Fruit fly (Drosophila melanogaster): ENCODE results near the gene Oat.

Gene Oat

dm6 chr3L:19649374-19649948, at the start of gene Oat:
Gene Oat (minus strand): TSS chr3L:19649851.
- TF ChIP-seq usp (GFP tag; optimal IDR thresholded peaks at IDR 0.05) (no peak), pan (optimal IDR thresholded peaks at IDR 0.05) (no peak), psq (optimal IDR thresholded peaks at IDR 0.05) (no peak), EcR (GFP tag; optimal IDR thresholded peaks at IDR 0.05) (no peak), Dll (optimal IDR thresholded peaks at IDR 0.05) (no peak), CG8478 (optimal IDR thresholded peaks at IDR 0.05) (no peak)

dm6 chr3L:19698651-19699050, 49.0 kb upstream of the Oat start:
- TF ChIP-seq usp (GFP tag; optimal IDR thresholded peaks at IDR 0.05) (no peak), CG8478 (optimal IDR thresholded peaks at IDR 0.05) (no peak), EcR (GFP tag; optimal IDR thresholded peaks at IDR 0.05) (no peak), Dll (optimal IDR thresholded peaks at IDR 0.05) (no peak), psq (optimal IDR thresholded peaks at IDR 0.05) (no peak)

- TF ChIP-seq usp (GFP tag; optimal IDR thresholded peaks at IDR 0.05) (no peak), CG8478 (optimal IDR thresholded peaks at IDR 0.05) (no peak), pan (optimal IDR thresholded peaks at IDR 0.05) (no peak), EcR (GFP tag; optimal IDR thresholded peaks at IDR 0.05) (no peak), Dll (optimal IDR thresholded peaks at IDR 0.05) (no peak), psq (optimal IDR thresholded peaks at IDR 0.05) (no peak)
These were observed 47.8 kb upstream of the Oat start for dm6 chr3L:19697395-19697978.

dm6 chr3L:19696073-19696960, 46.7 kb upstream of the Oat start:
- TF ChIP-seq pan (optimal IDR thresholded peaks at IDR 0.05) (no peak), usp (GFP tag; optimal IDR thresholded peaks at IDR 0.05) (no peak), Dll (optimal IDR thresholded peaks at IDR 0.05) (no peak), psq (optimal IDR thresholded peaks at IDR 0.05) (no peak), CG8478 (optimal IDR thresholded peaks at IDR 0.05) (no peak), EcR (GFP tag; optimal IDR thresholded peaks at IDR 0.05) (no peak)

- TF ChIP-seq EcR (GFP tag; optimal IDR thresholded peaks at IDR 0.05) (no peak), psq (optimal IDR thresholded peaks at IDR 0.05) (no peak), Dll (optimal IDR thresholded peaks at IDR 0.05) (no peak), CG8478 (optimal IDR thresholded peaks at IDR 0.05) (no peak)
These were observed 45.5 kb upstream of the Oat start, which contains the start of gene verm for dm6 chr3L:19695057-19695627. Gene verm (minus strand): TSS chr3L:19695260.

- TF ChIP-seq EcR (GFP tag; optimal IDR thresholded peaks at IDR 0.05), result no peak
- TF ChIP-seq pan (optimal IDR thresholded peaks at IDR 0.05), result no peak
These were observed 44.5 kb upstream of the Oat start for dm6 chr3L:19694156-19694643.

- TF ChIP-seq pan (optimal IDR thresholded peaks at IDR 0.05), result no peak
- no peak for TF ChIP-seq Dll (optimal IDR thresholded peaks at IDR 0.05)
- TF ChIP-seq CG8478 (optimal IDR thresholded peaks at IDR 0.05), result no peak
- no peak for TF ChIP-seq psq (optimal IDR thresholded peaks at IDR 0.05)
- TF ChIP-seq usp (GFP tag; optimal IDR thresholded peaks at IDR 0.05), result no peak
These were observed 37.6 kb upstream of the Oat start, which contains the start of the genes CG8765 and Gbeta76C for dm6 chr3L:19687200-19687687. Gene CG8765 (minus strand): TSS chr3L:19687353. Gene Gbeta76C (plus strand): TSS chr3L:19687637.

- TF ChIP-seq CG8478 (optimal IDR thresholded peaks at IDR 0.05) (no peak), psq (optimal IDR thresholded peaks at IDR 0.05) (no peak), usp (GFP tag; optimal IDR thresholded peaks at IDR 0.05) (no peak), pan (optimal IDR thresholded peaks at IDR 0.05) (no peak), EcR (GFP tag; optimal IDR thresholded peaks at IDR 0.05) (no peak), Dll (optimal IDR thresholded peaks at IDR 0.05) (no peak)
These were observed 33.9 kb upstream of the Oat start for dm6 chr3L:19683520-19683919.

- TF ChIP-seq Dll (optimal IDR thresholded peaks at IDR 0.05) (no peak), pan (optimal IDR thresholded peaks at IDR 0.05) (no peak), usp (GFP tag; optimal IDR thresholded peaks at IDR 0.05) (no peak), psq (optimal IDR thresholded peaks at IDR 0.05) (no peak), CG8478 (optimal IDR thresholded peaks at IDR 0.05) (no peak), EcR (GFP tag; optimal IDR thresholded peaks at IDR 0.05) (no peak)
These were observed 33.3 kb upstream of the Oat start for dm6 chr3L:19682902-19683301.

dm6 chr3L:19676050-19676449, 26.4 kb upstream of the Oat start:
- no peak for TF ChIP-seq Dll (optimal IDR thresholded peaks at IDR 0.05)
- TF ChIP-seq EcR (GFP tag; optimal IDR thresholded peaks at IDR 0.05), result no peak
- no peak for TF ChIP-seq CG8478 (optimal IDR thresholded peaks at IDR 0.05)
- TF ChIP-seq pan (optimal IDR thresholded peaks at IDR 0.05), result no peak
- no peak for TF ChIP-seq psq (optimal IDR thresholded peaks at IDR 0.05)
- no peak for TF ChIP-seq usp (GFP tag; optimal IDR thresholded peaks at IDR 0.05)

dm6 chr3L:19674317-19674716, 24.7 kb upstream of the Oat start:
- TF ChIP-seq psq (optimal IDR thresholded peaks at IDR 0.05), result no peak
- TF ChIP-seq pan (optimal IDR thresholded peaks at IDR 0.05), result no peak
- no peak for TF ChIP-seq CG8478 (optimal IDR thresholded peaks at IDR 0.05)
- TF ChIP-seq Dll (optimal IDR thresholded peaks at IDR 0.05), result no peak
- TF ChIP-seq EcR (GFP tag; optimal IDR thresholded peaks at IDR 0.05), result no peak
- TF ChIP-seq usp (GFP tag; optimal IDR thresholded peaks at IDR 0.05), result no peak
